Fruit fly (Drosophila melanogaster) whole organism, embryonic: Measurements from ENCODE around the gene CG18858.

ENCODE experiments used
- Awh ChIP-seq: fragments of 200-800 bp; sonication (Bioruptor generic); IDR thresholded peaks from 2 replicates; pipeline ENCODE4, ENCODE4 v1.3.6; 2022; ENCODE audit warnings: missing biosample characterization, missing genetic modification characterization
- CG10959 ChIP-seq: fragments of 200-800 bp; sonication (Bioruptor generic); IDR thresholded peaks from 2 replicates; pipeline ENCODE4 v1.3.6; 2022; ENCODE audit warnings: missing biosample characterization, missing genetic modification characterization
- CG12219 ChIP-seq: fragments of 200-800 bp; sonication (Bioruptor generic); optimal IDR thresholded peaks from 3 replicates; lab custom pipeline; 2018; ENCODE audit warnings: missing biosample characterization, mild to moderate bottlenecking, missing genetic modification characterization
- CG13624 ChIP-seq: fragments of 200-800 bp; sonication (Bioruptor generic); optimal IDR thresholded peaks from 2 replicates; lab custom pipeline; 2016; ENCODE audit warnings: missing biosample characterization, missing genetic modification characterization
- CG14860 ChIP-seq: fragments of 200-800 bp; sonication (Bioruptor generic); IDR thresholded peaks from 3 replicates; pipeline ENCODE4 v1.3.6; 2022; ENCODE audit warnings: missing biosample characterization, missing genetic modification characterization; ENCODE audit not compliant: partially characterized antibody
- CG1602 ChIP-seq: fragments of 200-800 bp; sonication (Bioruptor generic); optimal IDR thresholded peaks from 3 replicates; lab custom pipeline; 2016; ENCODE audit warnings: missing biosample characterization, missing genetic modification characterization
- CG16815 ChIP-seq: fragments of 200-800 bp; sonication (Bioruptor generic); optimal IDR thresholded peaks from 3 replicates; lab custom pipeline; 2017; ENCODE audit warnings: missing biosample characterization, mild to moderate bottlenecking, missing genetic modification characterization
- CG18476 ChIP-seq: fragments of 200-800 bp; sonication (Bioruptor generic); optimal IDR thresholded peaks from 2 replicates; lab custom pipeline; 2016; ENCODE audit warnings: missing biosample characterization, mild to moderate bottlenecking, missing genetic modification characterization
- CG2120 ChIP-seq: fragments of 200-800 bp; sonication (Bioruptor generic); optimal IDR thresholded peaks from 3 replicates; lab custom pipeline; 2016; ENCODE audit warnings: missing biosample characterization, missing genetic modification characterization
- CG2712 ChIP-seq: fragments of 200-800 bp; optimal IDR thresholded peaks from 3 replicates; lab custom pipeline; 2019; ENCODE audit warnings: missing biosample characterization, mild to moderate bottlenecking, missing genetic modification characterization, moderate library complexity
- CG30403 ChIP-seq: fragments of 200-800 bp; sonication (Bioruptor generic); optimal IDR thresholded peaks from 3 replicates; lab custom pipeline; 2016; ENCODE audit warnings: missing biosample characterization, missing genetic modification characterization
- CG3065 ChIP-seq: fragments of 200-800 bp; sonication (Bioruptor generic); optimal IDR thresholded peaks from 2 replicates; lab custom pipeline; 2016; ENCODE audit warnings: missing biosample characterization, missing genetic modification characterization
- CG32767 ChIP-seq: fragments of 200-800 bp; sonication (Bioruptor generic); IDR thresholded peaks from 2 replicates; pipeline ENCODE4 v1.3.6; 2022; ENCODE audit warnings: missing biosample characterization, missing genetic modification characterization
- CG3838 ChIP-seq: fragments of 200-800 bp; sonication (Bioruptor generic); optimal IDR thresholded peaks from 3 replicates; lab custom pipeline; 2016; ENCODE audit warnings: missing biosample characterization, missing genetic modification characterization
- CG4617 ChIP-seq: fragments of 200-800 bp; sonication (Bioruptor generic); optimal IDR thresholded peaks from 3 replicates; lab custom pipeline; 2016; ENCODE audit warnings: missing biosample characterization, missing genetic modification characterization, borderline replicate concordance
- CG4730 ChIP-seq: fragments of 200-800 bp; sonication (Bioruptor generic); IDR thresholded peaks from 2 replicates; pipeline ENCODE4 v1.3.6; 2022; ENCODE audit warnings: missing biosample characterization, missing genetic modification characterization
- CG7556 ChIP-seq: fragments of 200-800 bp; sonication (Bioruptor generic); optimal IDR thresholded peaks from 2 replicates; lab custom pipeline; 2017; ENCODE audit warnings: missing biosample characterization, mild to moderate bottlenecking, missing genetic modification characterization
- CG8388 ChIP-seq: fragments of 200-800 bp; sonication (Bioruptor generic); optimal IDR thresholded peaks from 2 replicates; lab custom pipeline; 2019; ENCODE audit warnings: missing biosample characterization, mild to moderate bottlenecking, missing genetic modification characterization, moderate library complexity
- CG8924 ChIP-seq: fragments of 200-800 bp; optimal IDR thresholded peaks from 3 replicates; lab custom pipeline; 2019; ENCODE audit warnings: missing biosample characterization, mild to moderate bottlenecking, missing genetic modification characterization, moderate library complexity
- CkIIα-i1 ChIP-seq: fragments of 200-800 bp; sonication (Bioruptor generic); IDR thresholded peaks from 2 replicates; pipeline ENCODE4 v1.3.6; 2022; ENCODE audit warnings: missing biosample characterization, missing genetic modification characterization
- Doc3 ChIP-seq: fragments of 200-800 bp; sonication (Bioruptor generic); IDR thresholded peaks from 3 replicates; pipeline ENCODE4 v1.3.6; 2022; ENCODE audit warnings: missing biosample characterization, missing genetic modification characterization; ENCODE audit not compliant: partially characterized antibody
- Dref ChIP-seq: fragments of 200-800 bp; sonication (Bioruptor generic); IDR thresholded peaks from 2 replicates; pipeline ENCODE4 v1.3.6; 2022; ENCODE audit warnings: missing biosample characterization, missing genetic modification characterization
- Ets97D ChIP-seq: fragments of 200-800 bp; sonication (Bioruptor generic); optimal IDR thresholded peaks from 3 replicates; lab custom pipeline; 2016; ENCODE audit warnings: missing biosample characterization, missing genetic modification characterization
- GATAe ChIP-seq: fragments of 200-800 bp; sonication (Bioruptor generic); conservative IDR thresholded peaks from 2 replicates; pipeline ENCODE4 v1.3.6; 2022; ENCODE audit warnings: missing biosample characterization, missing genetic modification characterization
- Hmr ChIP-seq: fragments of 200-800 bp; sonication (Bioruptor generic); optimal IDR thresholded peaks from 3 replicates; lab custom pipeline; 2017; ENCODE audit warnings: mild to moderate bottlenecking, missing biosample characterization, missing genetic modification reagents, missing genetic modification characterization
- Lim3 ChIP-seq: fragments of 200-800 bp; sonication (Bioruptor generic); IDR thresholded peaks from 2 replicates; pipeline ENCODE4 v1.3.6; 2022; ENCODE audit warnings: missing biosample characterization, missing genetic modification characterization
- Lpt ChIP-seq: fragments of >200 bp; optimal IDR thresholded peaks from 2 replicates; lab custom pipeline; 2018; ENCODE audit warnings: missing biosample characterization, missing genetic modification characterization
- MESR4 ChIP-seq: fragments of 200-800 bp; sonication (Bioruptor generic); optimal IDR thresholded peaks from 2 replicates; lab custom pipeline; 2018; ENCODE audit warnings: missing biosample characterization, mild to moderate bottlenecking, missing genetic modification characterization, moderate library complexity
- Poxn ChIP-seq: fragments of 200-800 bp; sonication (Bioruptor generic); IDR thresholded peaks from 2 replicates; pipeline ENCODE4 v1.3.6; 2022; ENCODE audit warnings: missing biosample characterization, missing genetic modification characterization
- Ravus ChIP-seq: fragments of 200-800 bp; sonication (Bioruptor generic); IDR thresholded peaks from 2 replicates; pipeline ENCODE4 v1.3.6; 2022; ENCODE audit warnings: missing biosample characterization, missing genetic modification characterization
- Sry-β ChIP-seq: fragments of 200-800 bp; sonication (Bioruptor generic); optimal IDR thresholded peaks from 2 replicates; lab custom pipeline; 2018; ENCODE audit warnings: missing biosample characterization, mild to moderate bottlenecking, missing genetic modification characterization, moderate library complexity
- Usf ChIP-seq: fragments of 200-800 bp; sonication (Bioruptor generic); optimal IDR thresholded peaks from 2 replicates; lab custom pipeline; 2017; ENCODE audit warnings: missing genotype, missing biosample characterization, missing genetic modification characterization
- ab ChIP-seq: fragments of 200-800 bp; sonication (Bioruptor generic); optimal IDR thresholded peaks from 2 replicates; lab custom pipeline; 2016; ENCODE audit warnings: missing biosample characterization, missing genetic modification characterization
- ato ChIP-seq: fragments of 200-800 bp; sonication (Bioruptor generic); IDR thresholded peaks from 2 replicates; pipeline ENCODE4 v1.3.6; 2022; ENCODE audit warnings: missing biosample characterization, missing genetic modification characterization; ENCODE audit not compliant: partially characterized antibody
- btn ChIP-seq: fragments of 200-800 bp; sonication (Bioruptor generic); optimal IDR thresholded peaks from 2 replicates; lab custom pipeline; 2016; ENCODE audit warnings: missing biosample characterization, missing genetic modification characterization
- fd102C ChIP-seq: fragments of 200-800 bp; sonication (Bioruptor generic); optimal IDR thresholded peaks from 2 replicates; lab custom pipeline; 2018; ENCODE audit warnings: missing biosample characterization, mild to moderate bottlenecking, missing genetic modification characterization, moderate library complexity
- ftz-f1 ChIP-seq: fragments of 200-800 bp; sonication (Bioruptor generic); optimal IDR thresholded peaks from 2 replicates; lab custom pipeline; 2016; ENCODE audit warnings: missing biosample characterization, missing genetic modification characterization
- klu ChIP-seq: fragments of 200-800 bp; sonication (Bioruptor generic); IDR thresholded peaks from 2 replicates; pipeline ENCODE4 v1.3.6; 2022; ENCODE audit warnings: missing biosample characterization, missing genetic modification characterization
- kni ChIP-seq: fragments of 200-800 bp; sonication (Bioruptor generic); optimal IDR thresholded peaks from 3 replicates; lab custom pipeline; 2017; ENCODE audit warnings: mild to moderate bottlenecking, missing biosample characterization, missing genetic modification reagents, missing genetic modification characterization
- lov ChIP-seq, 2 experiments: fragments of 200-800 bp in 1 of 2; fragments of >200 bp in 1 of 2; sonication (Bioruptor generic) in 1 of 2; IDR thresholded peaks in 1 of 2; optimal IDR thresholded peaks in 1 of 2; 2 replicates in 1 of 2; 3 replicates in 1 of 2; pipeline versions ENCODE4 v1.3.6 to Lab custom; 2017 to 2022; ENCODE audit warnings: missing biosample characterization in 1 of 2, missing genetic modification characterization in 1 of 2
- nerfin-2 ChIP-seq: fragments of 200-800 bp; sonication (Bioruptor generic); IDR thresholded peaks from 2 replicates; pipeline ENCODE4 v1.3.6; 2022; ENCODE audit warnings: missing biosample characterization, missing genetic modification characterization; ENCODE audit not compliant: partially characterized antibody
- p53 ChIP-seq: fragments of 200-800 bp; sonication (Bioruptor generic); optimal IDR thresholded peaks from 2 replicates; lab custom pipeline; 2016; ENCODE audit warnings: missing biosample characterization, missing genetic modification characterization
- pho ChIP-seq: fragments of 200-800 bp; sonication (Bioruptor generic); optimal IDR thresholded peaks from 2 replicates; lab custom pipeline; 2016; ENCODE audit warnings: missing biosample characterization, missing genetic modification characterization
- sima ChIP-seq: fragments of 200-800 bp; sonication (Bioruptor generic); optimal IDR thresholded peaks from 2 replicates; lab custom pipeline; 2016; ENCODE audit warnings: missing biosample characterization, missing genetic modification characterization
- slbo ChIP-seq: fragments of 200-800 bp; sonication (Bioruptor generic); IDR thresholded peaks from 2 replicates; pipeline ENCODE4 v1.3.6; 2022; ENCODE audit warnings: missing biosample characterization, missing genetic modification characterization
- so ChIP-seq: fragments of 200-800 bp; sonication (Bioruptor generic); IDR thresholded peaks from 3 replicates; pipeline ENCODE4 v1.3.6; 2022; ENCODE audit warnings: missing biosample characterization, missing genetic modification characterization
- sob ChIP-seq: fragments of 200-800 bp; sonication (Bioruptor generic); IDR thresholded peaks from 2 replicates; pipeline ENCODE4 v1.3.6; 2022; ENCODE audit warnings: missing biosample characterization, missing genetic modification characterization
- ttk ChIP-seq: fragments of 200-800 bp; sonication (Bioruptor generic); IDR thresholded peaks from 2 replicates; pipeline ENCODE4 v2.1.2; 2022; ENCODE audit warnings: missing biosample characterization, missing genetic modification characterization
- vfl ChIP-seq: fragments of 200-800 bp; sonication (Bioruptor generic); optimal IDR thresholded peaks from 2 replicates; lab custom pipeline; 2016; ENCODE audit warnings: missing biosample characterization, missing genetic modification characterization
- zen2 ChIP-seq: fragments of 200-800 bp; sonication (Bioruptor generic); IDR thresholded peaks from 3 replicates; pipeline ENCODE4 v1.3.6; 2022; ENCODE audit warnings: missing biosample characterization, missing genetic modification characterization; ENCODE audit not compliant: partially characterized antibody

The CG18858 gene

dm6 chr2L:20494423-20495052 is 35.7 kb upstream of the CG18858 start, which contains the start of gene CG34007 (continued):
- TF ChIP-seq CG7556 (peak; percentile 90), Poxn (GFP tag; lab: Robert Waterston, UW) (no peak), CG1602 (peak; percentile 72), CG2712 (tag; lab: Kevin White, UChicago) (peak; percentile 96), Usf (GFP tag; lab: Kevin White, UChicago) (peak; percentile 74), klu (peak; percentile 32; the same call in 1 of the 2 replicates), CG16815 (GFP tag; lab: Kevin White, UChicago) (peak; percentile 72), Dref (GFP tag; lab: Robert Waterston, UW) (no peak), CG3065 (peak; percentile 43), MESR4 (GFP tag; lab: Kevin White, UChicago) (no peak), pho (no peak), CG12219 (GFP tag; lab: Kevin White, UChicago) (peak; percentile 36), slbo (peak; percentile 66), CG8388 (peak; percentile 92), CG10959 (peak; percentile 60), nerfin-2 (no peak), CG4730 (peak; percentile 38; the same call in 1 of the 2 replicates), CG32767 (peak; percentile 80), Lpt (GFP tag; lab: Kevin White, UChicago) (no peak), p53 (GFP tag; lab: Kevin White, UChicago) (no peak), lov (optimal IDR thresholded peaks at IDR 0.05; lab: Kevin White, UChicago) (no peak), lov (GFP tag; IDR thresholded peaks at IDR 0.05; lab: Robert Waterston, UW) (0 out of 3 replicates have a peak, but pooled peaks have one; percentile 49), sima (GFP tag; lab: Kevin White, UChicago) (no peak), CG2120 (GFP tag; lab: Kevin White, UChicago) (no peak), CG14860 (no peak), GATAe (GFP tag; lab: Robert Waterston, UW) (no peak), fd102C (GFP tag; lab: Kevin White, UChicago) (no peak), ab (no peak), ttk (GFP tag; lab: Robert Waterston, UW) (peak; percentile 87), Lim3 (GFP tag; lab: Robert Waterston, UW) (no peak), Ravus (GFP tag; lab: Robert Waterston, UW) (peak; percentile 25), CG13624 (GFP tag; lab: Kevin White, UChicago) (no peak), Sry-β (GFP tag; lab: Kevin White, UChicago) (peak; percentile 42), sob (GFP tag; lab: Robert Waterston, UW) (no peak; the same call in 1 of the 2 replicates), ftz-f1 (GFP tag; lab: Kevin White, UChicago) (no peak), ato (GFP tag; lab: Robert Waterston, UW) (no peak), Awh (GFP tag; lab: Robert Waterston, UW) (peak; percentile 68), Hmr (peak; percentile 36), CG8924 (tag; lab: Kevin White, UChicago) (peak; percentile 95), btn (GFP tag; lab: Kevin White, UChicago) (no peak), vfl (GFP tag; lab: Kevin White, UChicago) (no peak), CG4617 (no peak), zen2 (GFP tag; lab: Robert Waterston, UW) (peak; percentile 45; the same call in 2 of the 3 replicates), CG3838 (GFP tag; lab: Kevin White, UChicago) (no peak), CkIIα-i1 (GFP tag; lab: Robert Waterston, UW) (no peak), kni (GFP tag; lab: Kevin White, UChicago) (peak; percentile 25), CG18476 (GFP tag; lab: Kevin White, UChicago) (no peak), Ets97D (GFP tag; lab: Kevin White, UChicago) (no peak), so (GFP tag; lab: Robert Waterston, UW) (peak; percentile 62; the same call in 1 of the 3 replicates), Doc3 (no peak), CG30403 (GFP tag; lab: Kevin White, UChicago) (peak; percentile 64)
